Worm (Caenorhabditis elegans) whole organism, L4 larva: ENCODE results near the gene srd-50.
"Not testable (repeated sequence)": the region's sequence is repeated elsewhere in the genome, so short reads cannot be mapped to it uniquely, and the experiment has no call there.

ENCODE experiments used
- F10B5.3 ChIP-seq: sonication (generic microtip); optimal IDR thresholded peaks from 2 replicates; lab custom pipeline; 2016; ENCODE audit warnings: mild to moderate bottlenecking, missing genetic modification characterization, missing compliant biosample characterization
- F44E2.7 ChIP-seq: fragments of 200-800 bp; sonication (Bioruptor generic); IDR thresholded peaks from 2 replicates; pipeline ENCODE4 v2.1.2; 2022; ENCODE audit warnings: missing genetic modification characterization, missing compliant biosample characterization
- F49E8.2 ChIP-seq: sonication (generic microtip); optimal IDR thresholded peaks from 2 replicates; lab custom pipeline; 2016; ENCODE audit warnings: missing compliant biosample characterization, mild to moderate bottlenecking, missing genetic modification characterization, borderline replicate concordance
- T20F7.1 ChIP-seq: fragments of 200-800 bp; sonication (Bioruptor generic); optimal IDR thresholded peaks from 2 replicates; lab custom pipeline; 2018; ENCODE audit warnings: mild to moderate bottlenecking, missing genetic modification characterization, missing compliant biosample characterization
- Y48G9A.11 ChIP-seq: fragments of 200-800 bp; sonication (Bioruptor generic); IDR thresholded peaks from 2 replicates; pipeline ENCODE4 v1.3.6; 2022; ENCODE audit warnings: missing genetic modification reagents, missing genetic modification characterization, missing compliant biosample characterization
- ZK337.2 ChIP-seq: fragments of 200-800 bp; sonication (Bioruptor generic); IDR thresholded peaks from 2 replicates; pipeline ENCODE4 v1.3.6; 2022; ENCODE audit warnings: missing genetic modification reagents, missing genetic modification characterization, missing compliant biosample characterization
- ceh-44 ChIP-seq: fragments of 200-800 bp; sonication (Bioruptor generic); IDR thresholded peaks from 2 replicates; pipeline ENCODE4 v1.3.6; 2022; ENCODE audit warnings: missing genetic modification reagents, missing genetic modification characterization, missing compliant biosample characterization
- ctbp-1 ChIP-seq: fragments of 200-800 bp; sonication (Bioruptor generic); IDR thresholded peaks from 2 replicates; pipeline ENCODE4 v1.3.6; 2022; ENCODE audit warnings: missing genetic modification reagents, missing genetic modification characterization, missing compliant biosample characterization
- daf-16 ChIP-seq, 3 experiments: sonication (generic microtip); optimal IDR thresholded peaks; 2 replicates each; lab custom pipeline; 2016 to 2017; ENCODE audit warnings: missing genetic modification characterization in 3 of 3, missing genetic modification reagents in 3 of 3, mild to moderate bottlenecking in 2 of 3, missing compliant biosample characterization in 2 of 3, missing biosample characterization in 1 of 3, moderate library complexity in 1 of 3
- daf-19 ChIP-seq: fragments of 200-800 bp; sonication (Bioruptor generic); conservative IDR thresholded peaks from 2 replicates; pipeline ENCODE4 v1.3.6; 2022; ENCODE audit warnings: missing genetic modification characterization, missing compliant biosample characterization
- dmd-8 ChIP-seq: fragments of 200-800 bp; sonication (Bioruptor generic); IDR thresholded peaks from 2 replicates; pipeline ENCODE4 v1.3.6; 2022; ENCODE audit warnings: missing genetic modification characterization, missing compliant biosample characterization
- dmd-9 ChIP-seq: fragments of 200-800 bp; sonication (Bioruptor generic); IDR thresholded peaks from 2 replicates; pipeline ENCODE4 v1.3.6; 2022; ENCODE audit warnings: missing genetic modification reagents, missing genetic modification characterization, missing compliant biosample characterization
- dpl-1 ChIP-seq: fragments of 150-350 bp; optimal IDR thresholded peaks from 2 replicates; lab custom pipeline; 2014; ENCODE audit warnings: missing biosample characterization, missing genetic modification reagents, missing genetic modification characterization
- hlh-30 ChIP-seq: sonication (generic microtip); optimal IDR thresholded peaks from 2 replicates; lab custom pipeline; 2017; ENCODE audit warnings: antibody characterized with exemption, mild to moderate bottlenecking, missing genetic modification characterization, missing compliant biosample characterization; ENCODE audit not compliant: insufficient read depth
- hmg-1.1 ChIP-seq: fragments of 200-800 bp; sonication (Bioruptor generic); IDR thresholded peaks from 2 replicates; pipeline ENCODE4 v1.3.6; 2022; ENCODE audit warnings: missing genetic modification reagents, missing genetic modification characterization, missing compliant biosample characterization
- lin-29 ChIP-seq: fragments of 200-800 bp; sonication (Bioruptor generic); IDR thresholded peaks from 2 replicates; pipeline ENCODE4 v1.3.6; 2022; ENCODE audit warnings: missing genetic modification reagents, missing genetic modification characterization, missing compliant biosample characterization
- lin-38 ChIP-seq: fragments of 200-800 bp; sonication (Bioruptor generic); IDR thresholded peaks from 2 replicates; pipeline ENCODE4 v1.3.6; 2022; ENCODE audit warnings: missing genetic modification reagents, missing genetic modification characterization, missing compliant biosample characterization
- lir-3 ChIP-seq: sonication (generic microtip); optimal IDR thresholded peaks from 2 replicates; lab custom pipeline; 2016; ENCODE audit warnings: mild to moderate bottlenecking, missing genetic modification characterization, missing compliant biosample characterization
- madf-5 ChIP-seq, 2 experiments: fragments of 200-800 bp; sonication (Bioruptor generic); IDR thresholded peaks; 2 replicates each; pipeline ENCODE4 v1.3.6; 2022; ENCODE audit warnings: missing compliant biosample characterization in 2 of 2, missing genetic modification characterization in 2 of 2
- mdl-1 ChIP-seq, 2 experiments: fragments of 150-350 bp in 1 of 2; sonication (generic microtip) in 1 of 2; optimal IDR thresholded peaks; 2 replicates each; lab custom pipeline; 2014 to 2017; ENCODE audit warnings: missing biosample characterization in 2 of 2, missing genetic modification characterization in 2 of 2
- mep-1 ChIP-seq: fragments of 150-350 bp; sonication (generic microtip); optimal IDR thresholded peaks from 3 replicates; lab custom pipeline; 2014; ENCODE audit warnings: missing biosample characterization, missing genetic modification characterization
- nhr-102 ChIP-seq: sonication (generic microtip); optimal IDR thresholded peaks from 2 replicates; lab custom pipeline; 2016; ENCODE audit warnings: mild to moderate bottlenecking, missing genetic modification characterization, moderate library complexity, missing compliant biosample characterization
- nhr-11 ChIP-seq: fragments of 150-350 bp; optimal IDR thresholded peaks from 2 replicates; lab custom pipeline; 2014; ENCODE audit warnings: missing biosample characterization, missing genetic modification characterization
- nhr-28 ChIP-seq: fragments of 150-350 bp; optimal IDR thresholded peaks from 2 replicates; lab custom pipeline; 2014; ENCODE audit warnings: missing biosample characterization, missing genetic modification characterization
- nhr-41 ChIP-seq: fragments of 200-800 bp; sonication (Bioruptor generic); IDR thresholded peaks from 2 replicates; pipeline ENCODE4 v1.3.6; 2022; ENCODE audit warnings: missing genetic modification reagents, missing genetic modification characterization, missing compliant biosample characterization
- nhr-42 ChIP-seq: fragments of 200-800 bp; sonication (Bioruptor generic); IDR thresholded peaks from 2 replicates; pipeline ENCODE4 v1.3.6; 2022; ENCODE audit warnings: missing genetic modification characterization, missing compliant biosample characterization
- pha-4 ChIP-seq, 2 experiments: fragments of 150-350 bp in 1 of 2; fragments of 200-800 bp in 1 of 2; sonication (Bioruptor generic) in 1 of 2; IDR thresholded peaks in 1 of 2; optimal IDR thresholded peaks in 1 of 2; 2 replicates each; pipeline versions ENCODE4 v1.3.6 to Lab custom; 2014 to 2022; ENCODE audit warnings: missing genetic modification characterization in 2 of 2, missing genetic modification reagents in 2 of 2, missing biosample characterization in 1 of 2, missing compliant biosample characterization in 1 of 2
- php-3 ChIP-seq: fragments of 200-800 bp; sonication (Bioruptor generic); IDR thresholded peaks from 2 replicates; pipeline ENCODE4 v1.3.6; 2022; ENCODE audit warnings: missing genetic modification reagents, missing genetic modification characterization, missing compliant biosample characterization
- rbr-2 ChIP-seq: sonication (generic microtip); optimal IDR thresholded peaks from 2 replicates; lab custom pipeline; 2016; ENCODE audit warnings: missing genotype, missing genetic modification characterization, missing compliant biosample characterization
- saeg-2 ChIP-seq: fragments of 200-800 bp; sonication (Bioruptor generic); IDR thresholded peaks from 2 replicates; pipeline ENCODE4 v1.3.6; 2022; ENCODE audit warnings: missing genetic modification reagents, missing genetic modification characterization, missing compliant biosample characterization
- sdz-12 ChIP-seq: fragments of 200-800 bp; sonication (Bioruptor generic); optimal IDR thresholded peaks from 2 replicates; lab custom pipeline; 2018; ENCODE audit warnings: mild to moderate bottlenecking, missing genetic modification characterization, missing compliant biosample characterization
- snpc-1.2 ChIP-seq: fragments of 200-800 bp; sonication (Bioruptor generic); IDR thresholded peaks from 2 replicates; pipeline ENCODE4 v1.3.6; 2022; ENCODE audit warnings: missing genetic modification reagents, missing genetic modification characterization, missing compliant biosample characterization
- tra-1 ChIP-seq: fragments of 200-800 bp; sonication (Bioruptor generic); IDR thresholded peaks from 2 replicates; pipeline ENCODE4 v1.3.6; 2022; ENCODE audit warnings: missing genetic modification reagents, missing genetic modification characterization, missing compliant biosample characterization
- unc-130 ChIP-seq: sonication (generic microtip); optimal IDR thresholded peaks from 2 replicates; lab custom pipeline; 2016; ENCODE audit warnings: missing genetic modification reagents, missing genetic modification characterization, missing compliant biosample characterization
- vab-7 ChIP-seq: fragments of 200-800 bp; sonication (Bioruptor generic); IDR thresholded peaks from 2 replicates; pipeline ENCODE4 v1.3.6; 2022; ENCODE audit warnings: missing genetic modification reagents, missing genetic modification characterization, missing compliant biosample characterization
- zfp-2 ChIP-seq: sonication (generic microtip); optimal IDR thresholded peaks from 2 replicates; lab custom pipeline; 2016; ENCODE audit warnings: mild to moderate bottlenecking, missing genetic modification characterization, missing compliant biosample characterization
- zfp-3 ChIP-seq: fragments of 200-800 bp; sonication (Bioruptor generic); conservative IDR thresholded peaks from 2 replicates; pipeline ENCODE4 v1.3.6; 2022; ENCODE audit warnings: missing genetic modification reagents, missing genetic modification characterization, missing compliant biosample characterization
- zip-11 ChIP-seq: fragments of 200-800 bp; sonication (Bioruptor generic); IDR thresholded peaks from 2 replicates; pipeline ENCODE4 v1.3.6; 2022; ENCODE audit warnings: missing genetic modification characterization, missing compliant biosample characterization
- zip-2 ChIP-seq: fragments of 150-350 bp; optimal IDR thresholded peaks from 2 replicates; lab custom pipeline; 2014; ENCODE audit warnings: missing biosample characterization, missing genetic modification characterization
- ztf-7 ChIP-seq: fragments of 150-350 bp; optimal IDR thresholded peaks from 2 replicates; lab custom pipeline; 2014; ENCODE audit warnings: missing biosample characterization, missing genetic modification characterization

srd-50 gene

ce11 chrX:13448665-13449099, 32.9 kb downstream of the srd-50 start (continued):
- TF ChIP-seq nhr-42 (GFP tag; lab: Robert Waterston, UW), result 0 out of 2 replicates have a peak, but pooled peaks have one; percentile 62
- peak; percentile 91 for TF ChIP-seq hmg-1.1
- TF ChIP-seq zip-2, result peak; percentile 69
- TF ChIP-seq zip-11 (GFP tag; lab: Robert Waterston, UW), result 0 out of 2 replicates have a peak, but pooled peaks have one; percentile 38
- peak; percentile 51 for TF ChIP-seq zfp-2
- TF ChIP-seq ZK337.2, result peak; percentile 77; the same call in 1 of the 2 replicates
- TF ChIP-seq daf-19 (GFP tag; lab: Robert Waterston, UW), result peak; percentile 93
- 0 out of 2 replicates have a peak, but pooled peaks have one; percentile 68 for TF ChIP-seq F44E2.7 (GFP tag; lab: Robert Waterston, UW)
- peak; percentile 73 to 81 for TF ChIP-seq daf-16 (GFP tag; optimal IDR thresholded peaks at IDR 0.05; lab: Kevin White, UChicago)
- peak; percentile 69 for TF ChIP-seq daf-16 (tag; optimal IDR thresholded peaks at IDR 0.05; lab: Kevin White, UChicago)
- peak; percentile 88 for TF ChIP-seq hlh-30 (tag; lab: Kevin White, UChicago)
- peak; percentile 29 for TF ChIP-seq dpl-1
- peak; percentile 79 for TF ChIP-seq rbr-2
- TF ChIP-seq F49E8.2 (tag; lab: Kevin White, UChicago), result peak; percentile 45
- TF ChIP-seq Y48G9A.11 (GFP tag; lab: Robert Waterston, UW), result peak; percentile 82; the same call in 1 of the 2 replicates
- TF ChIP-seq ceh-44 (GFP tag; lab: Robert Waterston, UW), result peak; percentile 33; the same call in 1 of the 2 replicates
- TF ChIP-seq ztf-7 (tag; lab: Kevin White, UChicago), result peak; percentile 43
- peak; percentile 71 for TF ChIP-seq php-3 (GFP tag; lab: Robert Waterston, UW)
- peak; percentile 77; the same call in 1 of the 2 replicates for TF ChIP-seq vab-7 (GFP tag; lab: Robert Waterston, UW)
- peak; percentile 74; the same call in 1 of the 2 replicates for TF ChIP-seq nhr-41 (GFP tag; lab: Robert Waterston, UW)
- TF ChIP-seq sdz-12 (GFP tag; lab: Kevin White, UChicago), result peak; percentile 12
- peak; percentile 38 for TF ChIP-seq nhr-11 (tag; lab: Kevin White, UChicago)
- peak; percentile 54 for TF ChIP-seq F10B5.3 (tag; lab: Kevin White, UChicago)
- TF ChIP-seq ctbp-1 (GFP tag; lab: Robert Waterston, UW), result peak; percentile 88; the same call in 1 of the 2 replicates
- peak; percentile 82 for TF ChIP-seq snpc-1.2 (GFP tag; lab: Robert Waterston, UW)
- peak; percentile 73 for TF ChIP-seq zfp-3
- peak; percentile 70 for TF ChIP-seq dmd-9 (GFP tag; lab: Robert Waterston, UW)
- TF ChIP-seq lin-38, result peak; percentile 76
- peak; percentile 54 for TF ChIP-seq unc-130 (GFP tag; lab: Kevin White, UChicago)
- TF ChIP-seq mep-1 (tag; lab: Kevin White, UChicago), result peak; percentile 84
- peak; percentile 62 for TF ChIP-seq T20F7.1 (GFP tag; lab: Kevin White, UChicago)
- TF ChIP-seq nhr-102 (tag; lab: Kevin White, UChicago), result peak; percentile 82
- peak; percentile 78 for TF ChIP-seq lir-3 (tag; lab: Kevin White, UChicago)
- peak; percentile 17 for TF ChIP-seq nhr-28 (tag; lab: Kevin White, UChicago)
- peak in 1 of 2 experiments; percentile 88; a peak in 2 of 4 replicates for TF ChIP-seq madf-5 (GFP tag; IDR thresholded peaks at IDR 0.05; lab: Robert Waterston, UW)
- TF ChIP-seq dmd-8 (GFP tag; lab: Robert Waterston, UW), result peak; percentile 90; the same call in 1 of the 2 replicates
- TF ChIP-seq saeg-2 (GFP tag; lab: Robert Waterston, UW), result peak; percentile 83
- TF ChIP-seq lin-29 (GFP tag; lab: Robert Waterston, UW), result 0 out of 2 replicates have a peak, but pooled peaks have one; percentile 55
- peak in 1 of 2 experiments; percentile 70 for TF ChIP-seq mdl-1 (tag; optimal IDR thresholded peaks at IDR 0.05; lab: Kevin White, UChicago)
- TF ChIP-seq pha-4 (GFP tag; IDR thresholded peaks at IDR 0.05; lab: Robert Waterston, UW), result peak; percentile 83; the same call in 1 of the 2 replicates
- not testable (repeated sequence) for TF ChIP-seq pha-4 (tag; optimal IDR thresholded peaks at IDR 0.05; lab: Kevin White, UChicago)
- peak; percentile 90 for TF ChIP-seq tra-1 (GFP tag; lab: Robert Waterston, UW)
